Worm (Caenorhabditis elegans): ENCODE data around the gene clec-162.

ce11 chrIII:9752852-9753251 lies 27.8 kb upstream of the clec-162 start, which contains the start of gene ech-6:
- TF ChIP-seq ets-7 (tag; optimal IDR thresholded peaks at IDR 0.05) (no peak), hmg-4 (GFP tag; optimal IDR thresholded peaks at IDR 0.05) (no peak), ama-1 (optimal IDR thresholded peaks at IDR 0.05) (no peak), pes-1 (GFP tag; IDR thresholded peaks at IDR 0.05) (no peak), sea-1 (GFP tag; conservative IDR thresholded peaks at IDR 0.05) (no peak), ceh-13 (GFP tag; optimal IDR thresholded peaks at IDR 0.05) (no peak)
